Worm (Caenorhabditis elegans) whole organism, late embryonic: ENCODE results near the gene srh-44.

Experiments used
- C08G9.2 ChIP-seq: sonication (generic microtip); optimal IDR thresholded peaks from 2 replicates; lab custom pipeline; 2016; ENCODE audit warnings: mild to moderate bottlenecking, missing genetic modification characterization, moderate library complexity, missing compliant biosample characterization
- F13H6.1 ChIP-seq: sonication (generic microtip); optimal IDR thresholded peaks from 2 replicates; lab custom pipeline; 2016; ENCODE audit warnings: missing genetic modification characterization, missing compliant biosample characterization
- K02D7.2 ChIP-seq: sonication (generic microtip); optimal IDR thresholded peaks from 2 replicates; lab custom pipeline; 2017; ENCODE audit warnings: mild to moderate bottlenecking, missing genetic modification characterization, missing compliant biosample characterization
- K09A11.1 ChIP-seq: sonication (generic microtip); optimal IDR thresholded peaks from 2 replicates; lab custom pipeline; 2017; ENCODE audit warnings: antibody characterized with exemption, mild to moderate bottlenecking, missing genetic modification characterization, missing compliant biosample characterization; ENCODE audit not compliant: insufficient read depth
- T23F11.4 ChIP-seq: fragments of 200-800 bp; sonication (Bioruptor generic); optimal IDR thresholded peaks from 2 replicates; lab custom pipeline; 2018; ENCODE audit warnings: mild to moderate bottlenecking, missing genetic modification characterization, missing compliant biosample characterization
- ama-1 ChIP-seq: fragments of 150-350 bp; optimal IDR thresholded peaks from 2 replicates; lab custom pipeline; 2014
- ceh-14 ChIP-seq: sonication (generic microtip); optimal IDR thresholded peaks from 2 replicates; lab custom pipeline; 2016; ENCODE audit warnings: missing genotype, missing genetic modification characterization, missing compliant biosample characterization
- ceh-18 ChIP-seq: sonication (generic microtip); optimal IDR thresholded peaks from 2 replicates; lab custom pipeline; 2016; ENCODE audit warnings: missing genetic modification characterization, missing compliant biosample characterization
- ceh-19 ChIP-seq: fragments of 200-800 bp; sonication (Bioruptor generic); optimal IDR thresholded peaks from 2 replicates; lab custom pipeline; 2018; ENCODE audit warnings: mild to moderate bottlenecking, missing genetic modification characterization, missing compliant biosample characterization
- ceh-2 ChIP-seq: sonication (generic microtip); optimal IDR thresholded peaks from 2 replicates; lab custom pipeline; 2016; ENCODE audit warnings: missing genotype, missing genetic modification characterization, missing compliant biosample characterization
- ceh-22 ChIP-seq: sonication (generic microtip); optimal IDR thresholded peaks from 2 replicates; lab custom pipeline; 2017; ENCODE audit warnings: missing biosample characterization, missing genetic modification characterization
- ceh-30 ChIP-seq: fragments of 150-350 bp; optimal IDR thresholded peaks from 2 replicates; lab custom pipeline; 2014; ENCODE audit warnings: missing biosample characterization, missing genetic modification characterization
- ceh-31 ChIP-seq: sonication (generic microtip); optimal IDR thresholded peaks from 2 replicates; lab custom pipeline; 2016; ENCODE audit warnings: missing genetic modification characterization, missing compliant biosample characterization
- ceh-34 ChIP-seq: sonication (generic microtip); optimal IDR thresholded peaks from 2 replicates; lab custom pipeline; 2016; ENCODE audit warnings: mild to moderate bottlenecking, missing genetic modification characterization, missing compliant biosample characterization
- ceh-45 ChIP-seq: fragments of 200-800 bp; sonication (Bioruptor generic); IDR thresholded peaks from 2 replicates; pipeline ENCODE4 v1.3.6; 2022; ENCODE audit warnings: missing genetic modification reagents, missing genetic modification characterization, missing compliant biosample characterization
- ceh-48 ChIP-seq: sonication (generic microtip); optimal IDR thresholded peaks from 2 replicates; lab custom pipeline; 2016; ENCODE audit warnings: missing genetic modification characterization, inconsistent platforms, missing compliant biosample characterization
- ceh-9 ChIP-seq: sonication (generic microtip); optimal IDR thresholded peaks from 2 replicates; lab custom pipeline; 2016; ENCODE audit warnings: mild to moderate bottlenecking, missing genetic modification characterization, inconsistent platforms, missing compliant biosample characterization
- che-1 ChIP-seq: sonication (generic microtip); optimal IDR thresholded peaks from 2 replicates; lab custom pipeline; 2016; ENCODE audit warnings: mild to moderate bottlenecking, missing genetic modification characterization, missing compliant biosample characterization
- dve-1 ChIP-seq: sonication (generic microtip); optimal IDR thresholded peaks from 2 replicates; lab custom pipeline; 2017; ENCODE audit warnings: antibody characterized with exemption, mild to moderate bottlenecking, missing genetic modification characterization, missing compliant biosample characterization
- elt-4 ChIP-seq: sonication (generic microtip); optimal IDR thresholded peaks from 2 replicates; lab custom pipeline; 2016; ENCODE audit warnings: missing genetic modification characterization, missing compliant biosample characterization
- eyg-1 ChIP-seq: sonication (generic microtip); optimal IDR thresholded peaks from 2 replicates; lab custom pipeline; 2016; ENCODE audit warnings: missing genotype, missing genetic modification characterization, missing compliant biosample characterization
- fax-1 ChIP-seq: sonication (generic microtip); optimal IDR thresholded peaks from 2 replicates; lab custom pipeline; 2016; ENCODE audit warnings: missing genotype, missing genetic modification characterization, missing compliant biosample characterization
- fkh-10 ChIP-seq: fragments of 150-350 bp; optimal IDR thresholded peaks from 2 replicates; lab custom pipeline; 2014; ENCODE audit warnings: missing biosample characterization, missing genetic modification reagents, missing genetic modification characterization
- fkh-6 ChIP-seq: sonication (generic microtip); optimal IDR thresholded peaks from 2 replicates; lab custom pipeline; 2016; ENCODE audit warnings: missing genetic modification characterization, missing compliant biosample characterization
- gmeb-2 ChIP-seq: sonication (generic microtip); optimal IDR thresholded peaks from 2 replicates; lab custom pipeline; 2016; ENCODE audit warnings: missing genetic modification characterization, inconsistent platforms, missing compliant biosample characterization
- hlh-13 ChIP-seq: fragments of 200-800 bp; sonication (Bioruptor generic); optimal IDR thresholded peaks from 2 replicates; lab custom pipeline; 2018; ENCODE audit warnings: mild to moderate bottlenecking, missing genetic modification characterization, missing compliant biosample characterization
- hlh-15 ChIP-seq: sonication (generic microtip); optimal IDR thresholded peaks from 2 replicates; lab custom pipeline; 2016; ENCODE audit warnings: missing genetic modification characterization, missing compliant biosample characterization
- hlh-6 ChIP-seq: sonication (generic microtip); optimal IDR thresholded peaks from 2 replicates; lab custom pipeline; 2016; ENCODE audit warnings: missing genotype, missing genetic modification characterization, missing compliant biosample characterization
- lin-11 ChIP-seq: fragments of 200-800 bp; sonication (Bioruptor generic); optimal IDR thresholded peaks from 2 replicates; lab custom pipeline; 2018; ENCODE audit warnings: mild to moderate bottlenecking, missing genetic modification characterization, missing compliant biosample characterization
- madf-2 ChIP-seq: sonication (generic microtip); optimal IDR thresholded peaks from 2 replicates; lab custom pipeline; 2017; ENCODE audit warnings: missing genetic modification characterization, missing compliant biosample characterization
- nfya-1 ChIP-seq: sonication (generic microtip); optimal IDR thresholded peaks from 2 replicates; lab custom pipeline; 2017; ENCODE audit warnings: missing genetic modification characterization, mild to moderate bottlenecking, missing compliant biosample characterization, antibody characterized with exemption, moderate library complexity
- nhr-11 ChIP-seq: fragments of 150-350 bp; optimal IDR thresholded peaks from 2 replicates; lab custom pipeline; 2014; ENCODE audit warnings: missing biosample characterization, missing genetic modification characterization
- nhr-232 ChIP-seq: sonication (generic microtip); optimal IDR thresholded peaks from 2 replicates; lab custom pipeline; 2016; ENCODE audit warnings: missing genetic modification characterization, missing compliant biosample characterization
- odd-2 ChIP-seq: sonication (generic microtip); optimal IDR thresholded peaks from 2 replicates; lab custom pipeline; 2017; ENCODE audit warnings: antibody characterized with exemption, mild to moderate bottlenecking, missing genetic modification characterization, missing compliant biosample characterization
- pag-3 ChIP-seq: sonication (generic microtip); optimal IDR thresholded peaks from 2 replicates; lab custom pipeline; 2016; ENCODE audit warnings: missing compliant biosample characterization, missing genetic modification characterization, borderline replicate concordance
- pat-9 ChIP-seq: fragments of 200-800 bp; sonication (Bioruptor generic); optimal IDR thresholded peaks from 2 replicates; lab custom pipeline; 2018; ENCODE audit warnings: mild to moderate bottlenecking, missing genetic modification characterization, moderate library complexity, missing compliant biosample characterization
- pax-1 ChIP-seq: fragments of 150-350 bp; optimal IDR thresholded peaks from 2 replicates; lab custom pipeline; 2014; ENCODE audit warnings: missing biosample characterization, missing genetic modification characterization
- pha-2 ChIP-seq: sonication (generic microtip); optimal IDR thresholded peaks from 2 replicates; lab custom pipeline; 2017; ENCODE audit warnings: mild to moderate bottlenecking, missing genetic modification characterization, missing compliant biosample characterization
- ref-2 ChIP-seq: sonication (generic microtip); optimal IDR thresholded peaks from 2 replicates; lab custom pipeline; 2016; ENCODE audit warnings: missing genetic modification characterization, missing compliant biosample characterization
- rnt-1 ChIP-seq: sonication (generic microtip); optimal IDR thresholded peaks from 2 replicates; lab custom pipeline; 2016; ENCODE audit warnings: missing genetic modification characterization, missing compliant biosample characterization
- sdc-2 ChIP-seq: sonication (generic microtip); optimal IDR thresholded peaks from 2 replicates; lab custom pipeline; 2016; ENCODE audit warnings: missing genotype, missing genetic modification characterization, missing compliant biosample characterization
- sox-4 ChIP-seq: sonication (generic microtip); optimal IDR thresholded peaks from 2 replicates; lab custom pipeline; 2017; ENCODE audit warnings: mild to moderate bottlenecking, missing genetic modification characterization, inconsistent platforms, missing compliant biosample characterization
- tbx-2 ChIP-seq: sonication (generic microtip); optimal IDR thresholded peaks from 2 replicates; lab custom pipeline; 2016; ENCODE audit warnings: missing genetic modification characterization, missing compliant biosample characterization
- ttx-3 ChIP-seq: sonication (generic microtip); optimal IDR thresholded peaks from 2 replicates; lab custom pipeline; 2016; ENCODE audit warnings: missing genetic modification reagents, missing genetic modification characterization, missing compliant biosample characterization
- unc-42 ChIP-seq: sonication (generic microtip); optimal IDR thresholded peaks from 2 replicates; lab custom pipeline; 2016; ENCODE audit warnings: missing genotype, missing genetic modification characterization, missing compliant biosample characterization
- unc-55 ChIP-seq: sonication (generic microtip); optimal IDR thresholded peaks from 2 replicates; lab custom pipeline; 2017; ENCODE audit warnings: missing biosample characterization, missing genetic modification reagents, missing genetic modification characterization
- unc-86 ChIP-seq: sonication (generic microtip); optimal IDR thresholded peaks from 2 replicates; lab custom pipeline; 2016; ENCODE audit warnings: missing genetic modification characterization, missing compliant biosample characterization
- zip-5 ChIP-seq: sonication (generic microtip); optimal IDR thresholded peaks from 2 replicates; lab custom pipeline; 2016; ENCODE audit warnings: missing genetic modification characterization, missing compliant biosample characterization
- ztf-16 ChIP-seq: sonication (generic microtip); optimal IDR thresholded peaks from 2 replicates; lab custom pipeline; 2017; ENCODE audit warnings: missing genetic modification characterization, missing compliant biosample characterization

The srh-44 gene

DNA sequence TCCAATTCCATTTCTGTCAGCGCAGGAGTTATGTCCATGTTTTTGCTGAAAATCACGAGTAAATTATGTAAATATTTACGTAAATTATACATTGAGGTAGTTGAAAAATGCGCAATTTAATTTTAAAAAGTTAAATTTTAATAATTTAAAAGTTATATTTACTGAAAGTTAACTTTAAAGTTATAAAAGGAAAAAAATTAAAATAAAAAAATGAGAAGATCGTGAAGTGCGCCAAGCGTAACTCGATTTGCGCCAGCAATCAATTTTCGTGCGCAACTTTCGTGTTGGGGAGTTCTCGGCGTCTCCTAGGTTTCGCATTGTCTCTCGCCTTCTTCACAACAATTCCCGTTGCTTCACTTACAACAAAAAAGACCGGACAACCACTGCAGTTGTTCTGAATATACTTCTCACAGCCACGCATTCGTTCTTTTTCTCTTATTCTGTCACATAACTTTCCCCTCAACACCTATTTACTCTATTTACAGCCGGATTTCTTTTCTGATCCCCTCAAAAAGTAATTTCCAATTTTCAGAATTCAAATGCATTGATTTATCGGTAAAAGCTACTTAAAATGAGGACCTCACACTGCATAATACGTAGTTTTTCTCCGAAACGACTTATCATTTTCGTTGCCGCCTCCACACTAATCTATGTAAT is 41.2 kb upstream of the srh-44 start, which contains the start of the genes metl-1 and W02B12.11 (continued):
- peak; percentile 20 for TF ChIP-seq ceh-14 (tag; lab: Kevin White, UChicago)
- TF ChIP-seq ama-1 (lab: Kevin White, UChicago): no peak
- peak; percentile 43 for TF ChIP-seq ceh-31 (tag; lab: Kevin White, UChicago)
- TF ChIP-seq fkh-10 (GFP tag; lab: Kevin White, UChicago): no peak
- TF ChIP-seq pha-2 (tag; lab: Kevin White, UChicago): peak; percentile 31
- no peak for TF ChIP-seq eyg-1 (tag; lab: Kevin White, UChicago)
- no peak for TF ChIP-seq dve-1
- no peak for TF ChIP-seq ztf-16 (tag; lab: Kevin White, UChicago)
- no peak for TF ChIP-seq hlh-15
- TF ChIP-seq C08G9.2: no peak
- TF ChIP-seq fkh-6 (tag; lab: Kevin White, UChicago): no peak
- TF ChIP-seq nhr-11 (tag; lab: Kevin White, UChicago): no peak
- TF ChIP-seq pax-1 (tag; lab: Kevin White, UChicago): no peak
- no peak for TF ChIP-seq sox-4
- TF ChIP-seq ceh-2 (tag; lab: Kevin White, UChicago): no peak
- TF ChIP-seq rnt-1: no peak
- peak; percentile 20 for TF ChIP-seq lin-11 (tag; lab: Kevin White, UChicago)
- TF ChIP-seq unc-86 (tag; lab: Kevin White, UChicago): peak; percentile 19
- TF ChIP-seq gmeb-2 (tag; lab: Kevin White, UChicago): no peak
- peak; percentile 46 for TF ChIP-seq tbx-2 (tag; lab: Kevin White, UChicago)
- TF ChIP-seq T23F11.4 (GFP tag; lab: Kevin White, UChicago): no peak
- TF ChIP-seq zip-5 (tag; lab: Kevin White, UChicago): no peak
- TF ChIP-seq ttx-3 (tag; lab: Kevin White, UChicago): peak; percentile 19
- no peak for TF ChIP-seq hlh-6 (tag; lab: Kevin White, UChicago)
- peak; percentile 63 for TF ChIP-seq madf-2
- no peak for TF ChIP-seq K09A11.1 (tag; lab: Kevin White, UChicago)
- TF ChIP-seq che-1 (tag; lab: Kevin White, UChicago): peak; percentile 13
- no peak for TF ChIP-seq nhr-232 (tag; lab: Kevin White, UChicago)
- peak; percentile 13 for TF ChIP-seq fax-1 (tag; lab: Kevin White, UChicago)
- TF ChIP-seq K02D7.2 (tag; lab: Kevin White, UChicago): no peak
- no peak for TF ChIP-seq unc-55 (GFP tag; lab: Kevin White, UChicago)
- TF ChIP-seq ref-2 (tag; lab: Kevin White, UChicago): peak; percentile 49
- TF ChIP-seq sdc-2 (tag; lab: Kevin White, UChicago): peak; percentile 6
- peak; percentile 37 for TF ChIP-seq ceh-34 (tag; lab: Kevin White, UChicago)
- TF ChIP-seq F13H6.1: no peak
- TF ChIP-seq ceh-45 (GFP tag; lab: Robert Waterston, UW): no peak
- TF ChIP-seq ceh-9 (tag; lab: Kevin White, UChicago): no peak
- TF ChIP-seq hlh-13 (GFP tag; lab: Kevin White, UChicago): no peak
- no peak for TF ChIP-seq odd-2 (tag; lab: Kevin White, UChicago)
- peak; percentile 3 for TF ChIP-seq unc-42 (tag; lab: Kevin White, UChicago)
- TF ChIP-seq nfya-1 (tag; lab: Kevin White, UChicago): peak; percentile 62
- TF ChIP-seq pat-9 (tag; lab: Kevin White, UChicago): peak; percentile 50
- TF ChIP-seq ceh-30: no peak
- no peak for TF ChIP-seq pag-3 (tag; lab: Kevin White, UChicago)
- TF ChIP-seq ceh-48 (tag; lab: Kevin White, UChicago): peak; percentile 14
- no peak for TF ChIP-seq elt-4
- no peak for TF ChIP-seq ceh-19
- no peak for TF ChIP-seq ceh-22 (tag; lab: Kevin White, UChicago)
- peak; percentile 19 for TF ChIP-seq ceh-18 (tag; lab: Kevin White, UChicago)
